Worm (Caenorhabditis elegans): ENCODE results near the gene col-139.

col-139 gene

DNA sequence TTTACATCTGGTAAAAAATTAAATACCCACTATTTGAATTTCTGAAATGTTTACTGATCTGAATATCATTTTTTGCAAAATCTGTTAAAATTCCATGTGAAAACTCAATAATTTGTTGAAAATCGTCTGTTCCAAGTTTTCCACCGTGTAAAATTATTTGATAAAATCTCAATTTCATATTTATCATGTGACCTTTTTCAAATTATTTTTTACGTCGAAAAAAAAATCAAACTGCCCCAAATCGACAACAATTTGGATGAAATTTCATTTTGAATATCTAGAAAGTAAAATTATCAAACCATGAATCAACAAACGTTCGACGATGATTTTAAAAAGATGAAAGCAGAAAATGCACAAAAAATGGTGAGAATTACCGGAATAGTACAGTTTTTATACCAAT is 1.4 kb upstream of the col-139 start, which contains the start of gene F41F3.9:
Gene F41F3.9 (plus strand): TSS at position 301 of the 400 bp plus-strand sequence.
- TF ChIP-seq alr-1 (tag; optimal IDR thresholded peaks at IDR 0.05) (no peak), ztf-11 (tag; optimal IDR thresholded peaks at IDR 0.05) (no peak), ztf-1 (GFP tag; conservative IDR thresholded peaks at IDR 0.05) (no peak), dmd-4 (tag; optimal IDR thresholded peaks at IDR 0.05) (no peak), ZK546.5 (tag; optimal IDR thresholded peaks at IDR 0.05) (no peak), zag-1 (tag; optimal IDR thresholded peaks at IDR 0.05) (no peak), C34F6.9 (tag; optimal IDR thresholded peaks at IDR 0.05) (no peak)

DNA sequence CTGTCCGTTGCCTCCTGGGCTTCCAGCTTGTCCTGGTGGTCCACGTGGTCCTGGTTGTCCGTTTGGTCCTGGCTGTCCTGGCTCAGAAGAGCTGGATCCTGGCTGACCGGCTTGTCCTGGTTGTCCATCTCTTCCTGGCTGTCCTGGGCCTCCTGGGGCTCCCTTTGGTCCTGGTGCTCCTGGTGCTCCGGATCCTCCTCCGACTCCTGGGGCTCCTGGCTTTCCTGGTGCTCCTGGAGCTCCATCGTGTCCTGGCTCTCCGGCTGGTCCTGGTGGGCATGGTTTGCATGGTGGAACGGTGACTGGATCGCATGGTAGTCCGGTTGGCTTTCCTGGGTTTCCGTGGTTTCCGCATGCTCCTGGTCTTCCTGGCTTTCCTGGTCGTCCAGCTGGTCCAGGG is 678 bp downstream of the col-139 start:
- TF ChIP-seq mbf-1 (tag; optimal IDR thresholded peaks at IDR 0.05) (no peak), unc-62 (GFP tag; optimal IDR thresholded peaks at IDR 0.05) (no peak), nhr-237 (tag; optimal IDR thresholded peaks at IDR 0.05) (no peak), sma-9 (GFP tag; optimal IDR thresholded peaks at IDR 0.05) (no peak), sma-9 (tag; optimal IDR thresholded peaks at IDR 0.05) (no peak), nhr-11 (tag; optimal IDR thresholded peaks at IDR 0.05) (no peak), ceh-82 (tag; optimal IDR thresholded peaks at IDR 0.05) (no peak), Y55F3AM.14 (GFP tag; optimal IDR thresholded peaks at IDR 0.05) (peak; percentile 50), C34F6.9 (tag; optimal IDR thresholded peaks at IDR 0.05) (no peak)

DNA sequence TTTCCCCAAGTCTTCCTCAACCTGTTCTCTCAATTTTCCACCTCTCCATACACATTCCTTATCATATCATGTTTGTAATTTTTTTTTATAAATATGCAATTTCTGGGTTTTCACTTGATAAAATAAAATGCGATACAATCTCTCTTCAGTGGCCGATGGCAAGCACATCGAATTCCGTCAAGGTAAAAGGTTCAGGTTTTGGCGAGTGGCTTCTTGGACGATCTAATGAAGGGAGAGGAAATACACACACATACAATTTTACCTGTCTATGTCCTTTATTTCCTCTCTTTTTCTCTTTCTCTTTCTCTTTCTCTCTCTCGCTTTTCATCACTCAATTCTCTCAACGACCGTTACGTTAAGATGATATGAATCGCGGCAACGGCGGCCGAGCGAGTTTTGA is 2.3 kb downstream of the col-139 start:
- TF ChIP-seq unc-55 (GFP tag; optimal IDR thresholded peaks at IDR 0.05): no peak
- TF ChIP-seq fos-1 (tag; optimal IDR thresholded peaks at IDR 0.05): peak; percentile 23
- TF ChIP-seq blmp-1 (tag; optimal IDR thresholded peaks at IDR 0.05; ENCODE audit: insufficient read depth): peak; percentile 77
- no peak for TF ChIP-seq nhr-10 (tag; optimal IDR thresholded peaks at IDR 0.05)
- peak; percentile 44 for TF ChIP-seq nhr-25 (tag; optimal IDR thresholded peaks at IDR 0.05)
- TF ChIP-seq gmeb-1 (tag; optimal IDR thresholded peaks at IDR 0.05): peak; percentile 18
- TF ChIP-seq nhr-11 (tag; optimal IDR thresholded peaks at IDR 0.05): no peak
- peak; percentile 7 for TF ChIP-seq peb-1 (tag; optimal IDR thresholded peaks at IDR 0.05)
- peak; percentile 23 for TF ChIP-seq nhr-21 (tag; optimal IDR thresholded peaks at IDR 0.05)
- TF ChIP-seq unc-39 (tag; optimal IDR thresholded peaks at IDR 0.05): no peak
- no peak for TF ChIP-seq C34F6.9 (tag; optimal IDR thresholded peaks at IDR 0.05)

DNA sequence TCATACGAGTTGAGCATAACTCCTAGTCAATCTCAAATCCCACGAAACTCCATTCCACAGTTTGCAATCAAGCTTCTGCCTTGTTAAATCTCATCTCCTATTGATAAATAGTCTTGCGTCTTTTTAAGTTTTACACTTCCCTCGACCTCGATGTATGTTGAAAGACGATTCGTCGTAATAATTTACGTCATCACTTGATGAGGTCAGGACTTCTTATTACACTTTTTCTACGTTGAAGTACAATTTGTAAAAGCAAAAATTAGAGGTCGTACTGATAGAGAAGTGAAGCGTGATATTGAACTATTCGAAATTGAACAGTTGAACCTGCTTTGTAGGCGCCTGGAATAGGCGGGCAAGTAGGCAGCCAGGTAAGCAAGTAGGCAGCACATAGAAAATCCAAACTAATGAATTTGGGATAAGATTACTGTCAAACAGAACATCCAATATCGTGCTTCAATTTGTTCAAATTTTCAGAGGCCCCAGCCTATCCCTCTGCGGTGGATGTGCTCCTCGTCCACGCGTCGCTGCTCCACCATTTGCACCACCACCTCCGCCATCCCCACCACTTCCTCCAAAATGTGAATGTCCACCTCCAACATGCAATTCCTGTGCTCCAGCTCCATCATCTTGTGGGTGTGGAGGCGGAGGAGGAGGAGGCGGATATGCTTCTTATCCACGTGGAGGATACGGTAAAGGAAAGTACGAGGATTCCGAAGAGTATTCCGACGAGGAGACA is 4.0 kb downstream of the col-139 start:
- TF ChIP-seq ama-1 (optimal IDR thresholded peaks at IDR 0.05) (no peak), lin-13 (GFP tag; optimal IDR thresholded peaks at IDR 0.05) (no peak), unc-39 (tag; optimal IDR thresholded peaks at IDR 0.05) (no peak), lsy-2 (tag; optimal IDR thresholded peaks at IDR 0.05) (no peak), unc-62 (GFP tag; optimal IDR thresholded peaks at IDR 0.05) (no peak), crh-2 (tag; optimal IDR thresholded peaks at IDR 0.05) (no peak), unc-55 (GFP tag; optimal IDR thresholded peaks at IDR 0.05) (no peak), nhr-25 (tag; optimal IDR thresholded peaks at IDR 0.05) (no peak), nhr-11 (tag; optimal IDR thresholded peaks at IDR 0.05) (no peak), nhr-77 (tag; optimal IDR thresholded peaks at IDR 0.05) (no peak), snpc-4 (tag; optimal IDR thresholded peaks at IDR 0.05) (no peak), dmd-4 (tag; optimal IDR thresholded peaks at IDR 0.05) (no peak)

DNA sequence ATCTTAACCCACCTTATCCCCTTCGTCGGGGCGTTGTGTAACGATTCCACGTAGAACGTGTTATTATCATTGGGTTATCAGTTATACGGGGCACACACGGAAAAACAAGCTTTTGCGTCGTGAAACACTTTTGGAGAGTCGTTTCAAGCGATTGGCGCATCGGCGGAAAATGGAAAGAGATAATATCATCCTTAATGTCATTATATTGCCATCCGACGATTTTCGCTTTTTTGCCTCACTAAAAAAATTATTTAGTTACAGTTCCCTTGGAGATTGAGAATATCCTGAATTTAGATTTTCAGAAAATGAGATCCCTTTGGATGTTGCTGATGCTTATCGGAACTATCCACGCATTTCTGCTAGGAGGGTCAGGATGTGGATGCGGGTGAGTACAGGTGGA is 5.2 kb downstream of the col-139 start, which contains the start of gene F41F3.8:
Gene F41F3.8 (plus strand): TSS at position 301 of the 400 bp plus-strand sequence.
- TF ChIP-seq snpc-4 (tag; optimal IDR thresholded peaks at IDR 0.05) (no peak), gmeb-1 (tag; optimal IDR thresholded peaks at IDR 0.05) (no peak), unc-55 (GFP tag; optimal IDR thresholded peaks at IDR 0.05) (no peak), sem-4 (tag; optimal IDR thresholded peaks at IDR 0.05) (no peak), lin-13 (GFP tag; optimal IDR thresholded peaks at IDR 0.05) (no peak), nhr-12 (tag; optimal IDR thresholded peaks at IDR 0.05) (no peak), elt-1 (tag; optimal IDR thresholded peaks at IDR 0.05) (no peak), ceh-16 (tag; optimal IDR thresholded peaks at IDR 0.05) (no peak), Y55F3AM.14 (GFP tag; optimal IDR thresholded peaks at IDR 0.05) (no peak), R02D3.7 (tag; optimal IDR thresholded peaks at IDR 0.05) (no peak), aly-2 (tag; optimal IDR thresholded peaks at IDR 0.05) (no peak), nhr-237 (tag; optimal IDR thresholded peaks at IDR 0.05) (no peak), C34F6.9 (tag; optimal IDR thresholded peaks at IDR 0.05) (no peak), nhr-11 (tag; optimal IDR thresholded peaks at IDR 0.05) (no peak), F13H6.1 (tag; optimal IDR thresholded peaks at IDR 0.05) (no peak)

Data from whole organism, L2 larva.